Fruit fly (Drosophila melanogaster) whole organism, prepupa: ENCODE results near the gene CG33985.

Source experiments
- Blimp-1 ChIP-seq: fragments of 200-800 bp; sonication (Bioruptor generic); optimal IDR thresholded peaks from 3 replicates; lab custom pipeline; 2017; ENCODE audit warnings: missing biosample characterization, missing genetic modification characterization, mild to moderate bottlenecking, moderate library complexity, missing genetic modification reagents
- CG10631 ChIP-seq: fragments of 200-800 bp; sonication (Bioruptor generic); optimal IDR thresholded peaks from 2 replicates; lab custom pipeline; 2016; ENCODE audit warnings: missing biosample characterization, missing genetic modification characterization
- CG11762 ChIP-seq: fragments of 200-800 bp; sonication (Bioruptor generic); optimal IDR thresholded peaks from 3 replicates; lab custom pipeline; 2016; ENCODE audit warnings: missing biosample characterization, missing genetic modification characterization; ENCODE audit not compliant: insufficient read depth
- CG15336 ChIP-seq: fragments of 200-800 bp; sonication (Bioruptor generic); IDR thresholded peaks from 2 replicates; pipeline ENCODE4 v1.3.6; 2022; ENCODE audit warnings: missing biosample characterization, missing genetic modification characterization
- CG16779 ChIP-seq: fragments of 200-800 bp; sonication (Bioruptor generic); optimal IDR thresholded peaks from 3 replicates; lab custom pipeline; 2017; ENCODE audit warnings: missing biosample characterization, mild to moderate bottlenecking, missing genetic modification characterization
- CG32006 ChIP-seq: fragments of 200-800 bp; sonication (Bioruptor generic); optimal IDR thresholded peaks from 3 replicates; lab custom pipeline; 2017; ENCODE audit warnings: missing biosample characterization, mild to moderate bottlenecking, missing genetic modification characterization
- CG3919 ChIP-seq: fragments of 200-800 bp; sonication (Bioruptor generic); optimal IDR thresholded peaks from 3 replicates; lab custom pipeline; 2016; ENCODE audit warnings: missing biosample characterization, missing genetic modification characterization
- CG4318 ChIP-seq: fragments of 200-800 bp; sonication (Bioruptor generic); optimal IDR thresholded peaks from 3 replicates; lab custom pipeline; 2017; ENCODE audit warnings: missing biosample characterization, mild to moderate bottlenecking, missing genetic modification characterization
- CG6163 ChIP-seq: fragments of 200-800 bp; sonication (Bioruptor generic); IDR thresholded peaks from 3 replicates; pipeline ENCODE4 v1.3.6; 2022; ENCODE audit warnings: missing biosample characterization, missing genetic modification characterization
- CG6792 ChIP-seq: fragments of 200-800 bp; sonication (Bioruptor generic); optimal IDR thresholded peaks from 3 replicates; lab custom pipeline; 2016; ENCODE audit warnings: missing biosample characterization, missing genetic modification characterization
- CG6808 ChIP-seq: fragments of 200-800 bp; sonication (Bioruptor generic); optimal IDR thresholded peaks from 3 replicates; lab custom pipeline; 2017; ENCODE audit warnings: missing biosample characterization, missing genetic modification characterization, mild to moderate bottlenecking, moderate library complexity, missing genetic modification reagents
- CG6854 ChIP-seq: fragments of 200-800 bp; sonication (Bioruptor generic); optimal IDR thresholded peaks from 2 replicates; lab custom pipeline; 2017; ENCODE audit warnings: missing biosample characterization, mild to moderate bottlenecking, missing genetic modification characterization
- CG7368 ChIP-seq: fragments of 200-800 bp; sonication (Bioruptor generic); optimal IDR thresholded peaks from 3 replicates; lab custom pipeline; 2016; ENCODE audit warnings: missing biosample characterization, missing genetic modification characterization
- CG8119 ChIP-seq: fragments of 200-800 bp; sonication (Bioruptor generic); IDR thresholded peaks from 3 replicates; pipeline ENCODE4 v1.3.6; 2022; ENCODE audit warnings: missing biosample characterization, missing genetic modification characterization
- CG9139 ChIP-seq: fragments of 200-800 bp; sonication (Bioruptor generic); optimal IDR thresholded peaks from 3 replicates; lab custom pipeline; 2017; ENCODE audit warnings: missing biosample characterization, mild to moderate bottlenecking, missing genetic modification characterization
- Eip75B ChIP-seq: fragments of 200-800 bp; sonication (Bioruptor generic); optimal IDR thresholded peaks from 3 replicates; lab custom pipeline; 2016; ENCODE audit warnings: missing biosample characterization, missing genetic modification characterization
- Eip78C ChIP-seq: fragments of 200-800 bp; sonication (Bioruptor generic); peaks from one replicate; lab custom pipeline; 2016; ENCODE audit warnings: missing biosample characterization, missing genetic modification characterization
- Eip93F ChIP-seq: fragments of 200-800 bp; sonication (Bioruptor generic); optimal IDR thresholded peaks from 2 replicates; lab custom pipeline; 2016; ENCODE audit warnings: missing biosample characterization, mild to moderate bottlenecking, missing genetic modification characterization
- Ets96B ChIP-seq: fragments of 200-800 bp; optimal IDR thresholded peaks from 2 replicates; lab custom pipeline; 2019; ENCODE audit warnings: missing biosample characterization, mild to moderate bottlenecking, missing genetic modification characterization, moderate library complexity
- Hr38 ChIP-seq: sonication (Bioruptor generic); optimal IDR thresholded peaks from 2 replicates; lab custom pipeline; 2016; ENCODE audit warnings: missing biosample characterization, missing genetic modification characterization
- Hr4 ChIP-seq: fragments of 200-800 bp; sonication (Bioruptor generic); optimal IDR thresholded peaks from 3 replicates; lab custom pipeline; 2016; ENCODE audit warnings: missing biosample characterization, missing genetic modification characterization
- Lpt ChIP-seq: fragments of 200-800 bp; sonication (Bioruptor generic); optimal IDR thresholded peaks from 3 replicates; lab custom pipeline; 2016; ENCODE audit warnings: missing biosample characterization, missing genetic modification characterization
- Smox ChIP-seq: fragments of 200-800 bp; sonication (Bioruptor generic); optimal IDR thresholded peaks from 3 replicates; lab custom pipeline; 2016; ENCODE audit warnings: missing biosample characterization, missing genetic modification characterization
- Sox14 ChIP-seq: fragments of 200-800 bp; sonication (Bioruptor generic); optimal IDR thresholded peaks from 3 replicates; lab custom pipeline; 2016; ENCODE audit warnings: missing biosample characterization, missing genetic modification characterization
- Sox15 ChIP-seq: fragments of 200-800 bp; sonication (Bioruptor generic); optimal IDR thresholded peaks from 3 replicates; lab custom pipeline; 2016; ENCODE audit warnings: missing biosample characterization, missing genetic modification characterization
- achi ChIP-seq: fragments of 200-800 bp; sonication (Bioruptor generic); optimal IDR thresholded peaks from 3 replicates; lab custom pipeline; 2016; ENCODE audit warnings: missing biosample characterization, missing genetic modification characterization
- cyc ChIP-seq: fragments of 200-800 bp; sonication (Bioruptor generic); optimal IDR thresholded peaks from 3 replicates; lab custom pipeline; 2016; ENCODE audit warnings: missing biosample characterization, missing genetic modification characterization
- dac ChIP-seq: fragments of 200-800 bp; sonication (Bioruptor generic); optimal IDR thresholded peaks from 2 replicates; lab custom pipeline; 2017; ENCODE audit warnings: missing biosample characterization, mild to moderate bottlenecking, missing genetic modification characterization
- dsx ChIP-seq: fragments of 200-800 bp; optimal IDR thresholded peaks from 3 replicates; lab custom pipeline; 2019; ENCODE audit warnings: missing biosample characterization, mild to moderate bottlenecking, missing genetic modification characterization, moderate library complexity; ENCODE audit not compliant: poor library complexity, severe bottlenecking
- eg ChIP-seq: fragments of 200-800 bp; sonication (Bioruptor generic); IDR thresholded peaks from 3 replicates; pipeline ENCODE4 v1.3.6; 2022; ENCODE audit warnings: missing biosample characterization, missing genetic modification characterization
- esn ChIP-seq: fragments of 200-800 bp; sonication (Bioruptor generic); optimal IDR thresholded peaks from 2 replicates; lab custom pipeline; 2016; ENCODE audit warnings: missing biosample characterization, mild to moderate bottlenecking, missing genetic modification characterization, moderate library complexity
- fkh ChIP-seq: fragments of 200-800 bp; sonication (Bioruptor generic); optimal IDR thresholded peaks from 3 replicates; lab custom pipeline; 2017; ENCODE audit warnings: missing biosample characterization, mild to moderate bottlenecking, missing genetic modification characterization, moderate library complexity
- net ChIP-seq: fragments of 200-800 bp; sonication (Bioruptor generic); optimal IDR thresholded peaks from 3 replicates; lab custom pipeline; 2016; ENCODE audit warnings: missing biosample characterization, missing genetic modification characterization
- salr ChIP-seq, 2 experiments: fragments of 200-800 bp; sonication (Bioruptor generic); optimal IDR thresholded peaks; 3 replicates each; lab custom pipeline; 2016 to 2018; ENCODE audit warnings: missing biosample characterization in 2 of 2, missing genetic modification characterization in 2 of 2, mild to moderate bottlenecking in 1 of 2
- spab ChIP-seq: fragments of 200-800 bp; sonication (Bioruptor generic); optimal IDR thresholded peaks from 2 replicates; lab custom pipeline; 2017; ENCODE audit warnings: missing biosample characterization, mild to moderate bottlenecking, missing genetic modification characterization, missing genetic modification reagents
- ss ChIP-seq, 2 experiments: fragments of 200-800 bp; sonication (Bioruptor generic); optimal IDR thresholded peaks; 2 replicates in 1 of 2; 3 replicates in 1 of 2; lab custom pipeline; 2017 to 2018; ENCODE audit warnings: mild to moderate bottlenecking in 2 of 2, missing biosample characterization in 2 of 2, missing genetic modification characterization in 2 of 2, moderate library complexity in 1 of 2
- topi ChIP-seq: fragments of 200-800 bp; sonication (Bioruptor generic); optimal IDR thresholded peaks from 3 replicates; lab custom pipeline; 2016; ENCODE audit warnings: missing biosample characterization, missing genetic modification characterization
- vri ChIP-seq: fragments of 200-800 bp; sonication (Bioruptor generic); optimal IDR thresholded peaks from 3 replicates; lab custom pipeline; 2016; ENCODE audit warnings: missing biosample characterization, mild to moderate bottlenecking, missing genetic modification characterization

CG33985 gene

DNA sequence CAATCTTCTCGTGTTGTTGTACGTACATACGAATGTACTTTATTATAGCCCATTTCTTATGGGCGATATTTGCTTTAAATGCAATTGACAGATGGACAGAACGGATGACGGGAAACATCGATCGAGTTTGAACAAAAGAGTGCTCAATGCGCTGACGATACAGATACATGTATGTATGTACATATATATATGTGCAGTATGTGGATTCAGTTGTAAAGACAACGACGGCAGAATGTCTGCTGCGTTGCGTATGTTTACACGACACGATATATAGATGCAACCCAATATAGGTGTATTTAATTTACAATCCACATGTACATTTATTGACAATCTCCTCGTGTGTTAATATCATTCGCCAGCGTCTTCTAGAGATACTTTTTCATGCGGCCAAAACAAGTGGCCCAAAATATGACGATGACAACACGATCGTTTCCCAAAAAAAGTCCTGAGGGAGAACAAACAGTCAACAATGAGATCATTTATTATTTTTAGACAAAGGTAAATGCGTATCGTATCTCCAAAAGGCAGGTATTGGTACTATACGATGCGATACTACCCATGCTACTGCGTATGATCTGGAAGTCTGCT is 4.1 kb upstream of the CG33985 start:
- TF ChIP-seq CG6163 (GFP tag; lab: Robert Waterston, UW) = no peak
- TF ChIP-seq CG3919 (GFP tag; lab: Kevin White, UChicago) = peak; percentile 10
- TF ChIP-seq Eip93F = no peak
- TF ChIP-seq CG9139 = no peak
- no peak for TF ChIP-seq Blimp-1 (GFP tag; lab: Kevin White, UChicago)
- TF ChIP-seq achi (GFP tag; lab: Kevin White, UChicago) = peak; percentile 24
- TF ChIP-seq spab (GFP tag; lab: Kevin White, UChicago) = no peak
- TF ChIP-seq CG6854 = peak; percentile 34
- no peak for TF ChIP-seq Hr38
- TF ChIP-seq CG11762 (GFP tag; lab: Kevin White, UChicago) = no peak
- TF ChIP-seq Ets96B (tag; lab: Kevin White, UChicago) = no peak
- TF ChIP-seq fkh (GFP tag; lab: Kevin White, UChicago) = peak; percentile 86
- TF ChIP-seq CG16779 (tag; lab: Kevin White, UChicago) = no peak
- peak; percentile 65 for TF ChIP-seq Eip78C (GFP tag; lab: Kevin White, UChicago)
- TF ChIP-seq CG6808 (GFP tag; lab: Kevin White, UChicago) = peak; percentile 14
- TF ChIP-seq CG32006 = no peak
- TF ChIP-seq Smox (GFP tag; lab: Kevin White, UChicago) = no peak
- TF ChIP-seq Hr4 (GFP tag; lab: Kevin White, UChicago) = no peak
- peak; percentile 0 for TF ChIP-seq Sox14 (GFP tag; lab: Kevin White, UChicago)
- TF ChIP-seq ss (GFP tag; optimal IDR thresholded peaks at IDR 0.05; lab: Kevin White, UChicago) = peak; percentile 19 to 28

DNA sequence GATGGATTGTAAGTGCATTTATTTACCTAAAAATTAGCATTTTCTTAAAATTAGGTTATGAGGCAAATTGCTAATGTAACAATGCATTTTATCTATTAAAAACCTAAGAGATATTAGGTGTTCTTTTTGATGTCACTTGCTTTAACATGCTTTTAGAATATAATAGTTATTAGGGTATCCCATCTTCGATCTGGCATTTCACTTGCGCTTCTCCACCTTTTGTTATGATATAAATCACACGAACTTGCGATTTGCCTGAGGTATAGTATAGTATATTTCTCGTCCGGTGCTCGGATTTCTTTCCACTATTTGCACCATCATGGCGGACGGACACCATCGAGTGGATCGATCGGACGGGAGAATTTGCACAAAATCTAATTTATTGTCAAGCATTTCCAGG is 3.5 kb upstream of the CG33985 start:
- TF ChIP-seq CG15336 = no peak
- TF ChIP-seq Lpt = no peak
- TF ChIP-seq topi (GFP tag; lab: Kevin White, UChicago) = no peak
- no peak for TF ChIP-seq Eip78C (GFP tag; lab: Kevin White, UChicago)
- TF ChIP-seq Eip75B (GFP tag; lab: Kevin White, UChicago) = no peak
- TF ChIP-seq, all 60 proteins: peak for 0

DNA sequence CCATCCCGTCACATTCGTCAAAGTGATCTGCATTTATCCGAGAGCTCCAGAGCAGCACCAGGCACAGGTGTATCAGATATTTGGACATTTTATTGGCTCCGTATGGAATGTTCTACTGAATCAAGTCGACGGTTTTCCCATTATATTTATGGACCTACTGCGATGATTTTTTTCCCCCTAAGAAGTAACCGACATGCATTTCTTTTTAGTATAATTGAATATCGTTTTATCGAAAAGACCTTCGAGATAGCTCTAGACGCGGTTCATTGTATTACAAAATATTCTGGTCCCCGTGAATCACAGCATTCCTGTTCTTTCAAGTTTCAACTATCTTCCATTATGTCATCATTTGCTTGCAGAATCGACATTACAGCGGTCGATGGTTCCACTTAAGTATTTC is 2.5 kb upstream of the CG33985 start, which contains the start of gene obst-H:
obst-H (minus strand) TSS at position 101 of the 400 bp plus-strand sequence.
- TF ChIP-seq CG8119 (GFP tag; lab: Robert Waterston, UW) (no peak), dac (GFP tag; lab: Kevin White, UChicago) (no peak), CG7368 (GFP tag; lab: Kevin White, UChicago) (no peak), esn (no peak), cyc (GFP tag; lab: Kevin White, UChicago) (no peak), salr (GFP tag; optimal IDR thresholded peaks at IDR 0.05; lab: Kevin White, UChicago) (no peak), CG6163 (GFP tag; lab: Robert Waterston, UW) (no peak), CG11762 (GFP tag; lab: Kevin White, UChicago) (no peak), eg (GFP tag; lab: Robert Waterston, UW) (no peak), spab (GFP tag; lab: Kevin White, UChicago) (no peak), CG4318 (GFP tag; lab: Kevin White, UChicago) (no peak), net (GFP tag; lab: Kevin White, UChicago) (no peak), vri (no peak), CG6792 (no peak), Sox15 (no peak)
- TF ChIP-seq, all 60 proteins: peak for 0

DNA sequence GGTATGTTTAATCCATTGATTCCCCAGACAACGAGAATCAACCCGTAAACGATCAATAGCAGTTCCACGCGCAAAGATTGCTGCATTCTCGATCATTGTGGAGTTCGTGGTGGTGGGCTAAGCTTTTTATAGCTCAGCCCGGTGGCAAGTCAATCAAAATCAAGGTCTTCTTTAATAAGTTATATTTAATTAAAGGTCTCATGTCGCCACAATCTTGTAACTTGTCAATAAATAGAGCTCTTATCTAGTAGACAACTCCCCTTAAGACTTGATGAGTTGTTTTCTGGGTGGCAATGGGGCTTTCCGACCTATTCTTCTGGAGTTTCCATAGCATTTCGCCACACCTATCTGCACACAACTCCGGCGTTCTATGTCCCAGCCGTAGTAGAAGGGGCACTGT is 1.5 kb upstream of the CG33985 start, which contains the start of gene CG42728:
CG42728 (minus strand) TSS at position 101 of the 400 bp plus-strand sequence.
- TF ChIP-seq dsx (GFP tag; lab: Kevin White, UChicago) (no peak), CG10631 (no peak), fkh (GFP tag; lab: Kevin White, UChicago) (no peak), net (GFP tag; lab: Kevin White, UChicago) (no peak)
